ENCODE assay signal across 4 worm cellular contexts in the genomic region with DNA sequence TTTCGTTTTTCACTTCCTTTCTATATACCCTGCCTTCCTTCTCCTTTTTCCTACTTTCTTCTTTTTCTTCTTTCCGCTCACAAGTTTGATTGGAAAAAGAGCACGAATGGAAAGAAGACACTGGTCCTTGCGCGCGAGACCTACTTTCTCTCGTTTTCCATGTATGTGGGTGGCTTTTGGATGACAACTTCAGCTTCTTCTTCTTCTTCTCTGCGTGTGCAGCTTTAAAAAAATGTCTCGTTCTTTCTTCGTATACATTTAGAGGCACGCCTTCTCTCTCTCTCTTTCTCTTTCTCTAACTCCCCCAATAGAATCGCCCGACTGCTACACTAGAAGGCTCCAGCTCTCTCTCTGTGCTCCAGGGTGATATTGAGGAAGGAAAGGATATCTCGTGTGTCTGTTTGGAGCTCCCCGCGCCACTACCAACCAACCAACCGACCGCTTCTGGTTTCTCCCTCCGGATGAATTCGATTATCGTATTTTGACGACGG.
TF ChIP-seq lines count a peak whose summit lies in the region.

No protein-coding gene starts in this region.

TF ChIP-seq in whole organism, L1 larva, 84 proteins besides CTCF, POLR2A, EP300 and RAD21 (continued from another document):
- no peak for TF ChIP-seq Y116A8C.19 (tag; optimal IDR thresholded peaks at IDR 0.05; lab: Kevin White, UChicago; ENCODE audit: borderline replicate concordance)
- peak; percentile 55 for TF ChIP-seq nhr-47 (tag; optimal IDR thresholded peaks at IDR 0.05; lab: Kevin White, UChicago)
- TF ChIP-seq ama-1 (optimal IDR thresholded peaks at IDR 0.05; lab: Kevin White, UChicago), result no peak
- no peak for TF ChIP-seq hlh-17 (GFP tag; optimal IDR thresholded peaks at IDR 0.05; lab: Kevin White, UChicago; ENCODE audit: borderline replicate concordance)
- peak; percentile 21 for TF ChIP-seq snu-23 (GFP tag; optimal IDR thresholded peaks at IDR 0.05; lab: Kevin White, UChicago)
- TF ChIP-seq nhr-85 (tag; lab: Kevin White, UChicago), result no peak
- peak in 1 of 3 experiments; percentile 24 for TF ChIP-seq dpl-1 (GFP tag; optimal IDR thresholded peaks at IDR 0.05; lab: Kevin White, UChicago)
- TF ChIP-seq nhr-71 (tag; optimal IDR thresholded peaks at IDR 0.05; lab: Kevin White, UChicago), result peak; percentile 60
- peak; percentile 90 for TF ChIP-seq lin-14 (GFP tag; optimal IDR thresholded peaks at IDR 0.05; lab: Kevin White, UChicago)
- TF ChIP-seq sptf-1 (tag; optimal IDR thresholded peaks at IDR 0.05; lab: Kevin White, UChicago), result no peak
- no peak for TF ChIP-seq lir-3 (tag; optimal IDR thresholded peaks at IDR 0.05; lab: Kevin White, UChicago; ENCODE audit: poor library complexity)
- TF ChIP-seq lsy-2 (tag; optimal IDR thresholded peaks at IDR 0.05; lab: Kevin White, UChicago), result peak in 1 of 2 experiments; percentile 48
- TF ChIP-seq nhr-19 (GFP tag; conservative IDR thresholded peaks at IDR 0.05; lab: Robert Waterston, UW), result no peak
- peak; percentile 56 for TF ChIP-seq tbx-2 (tag; optimal IDR thresholded peaks at IDR 0.05; lab: Kevin White, UChicago)
- no peak for TF ChIP-seq nhr-20 (tag; optimal IDR thresholded peaks at IDR 0.05; lab: Kevin White, UChicago)
- peak; percentile 85 for TF ChIP-seq fkh-8 (tag; optimal IDR thresholded peaks at IDR 0.05; lab: Kevin White, UChicago)
- TF ChIP-seq unc-86 (tag; optimal IDR thresholded peaks at IDR 0.05; lab: Kevin White, UChicago), result peak; percentile 41
- no peak for TF ChIP-seq ceh-88 (GFP tag; IDR thresholded peaks at IDR 0.05; lab: Robert Waterston, UW)
- TF ChIP-seq efl-1 (optimal IDR thresholded peaks at IDR 0.05; lab: Kevin White, UChicago), result peak; percentile 15 to 18
- TF ChIP-seq efl-1 (GFP tag; optimal IDR thresholded peaks at IDR 0.05 in 1 of 2; lab: Kevin White, UChicago), result peak in 1 of 2 experiments; percentile 86
- no peak for TF ChIP-seq vab-15 (tag; optimal IDR thresholded peaks at IDR 0.05; lab: Kevin White, UChicago)
- TF ChIP-seq hlh-4 (tag; optimal IDR thresholded peaks at IDR 0.05; lab: Kevin White, UChicago), result no peak
- no peak for TF ChIP-seq ztf-11 (tag; optimal IDR thresholded peaks at IDR 0.05; lab: Kevin White, UChicago)
- no peak for TF ChIP-seq egl-27 (tag; optimal IDR thresholded peaks at IDR 0.05; lab: Kevin White, UChicago)
- peak; percentile 10 for TF ChIP-seq lin-13 (GFP tag; optimal IDR thresholded peaks at IDR 0.05; lab: Kevin White, UChicago)
- TF ChIP-seq skn-1 (tag; optimal IDR thresholded peaks at IDR 0.05; lab: Kevin White, UChicago), result no peak
- no peak for TF ChIP-seq ceh-8 (GFP tag; optimal IDR thresholded peaks at IDR 0.05; lab: Kevin White, UChicago)
- TF ChIP-seq nhr-12 (tag; optimal IDR thresholded peaks at IDR 0.05; lab: Kevin White, UChicago), result no peak

TF ChIP-seq in whole organism, L2 larva, 48 proteins besides CTCF, POLR2A, EP300 and RAD21 (continued from another document):
- no peak for TF ChIP-seq gmeb-1 (tag; optimal IDR thresholded peaks at IDR 0.05; lab: Kevin White, UChicago)
- no peak for TF ChIP-seq dmd-4 (tag; optimal IDR thresholded peaks at IDR 0.05; lab: Kevin White, UChicago)
- peak; percentile 4 for TF ChIP-seq egl-27 (tag; optimal IDR thresholded peaks at IDR 0.05; lab: Kevin White, UChicago)
- no peak for TF ChIP-seq aly-2 (tag; optimal IDR thresholded peaks at IDR 0.05; lab: Kevin White, UChicago)
- peak; percentile 58 for TF ChIP-seq crh-2 (tag; optimal IDR thresholded peaks at IDR 0.05; lab: Kevin White, UChicago)
- TF ChIP-seq ztf-4 (tag; optimal IDR thresholded peaks at IDR 0.05; lab: Kevin White, UChicago), result no peak
- TF ChIP-seq unc-39 (tag; optimal IDR thresholded peaks at IDR 0.05; lab: Kevin White, UChicago), result no peak
- TF ChIP-seq snpc-4 (tag; optimal IDR thresholded peaks at IDR 0.05; lab: Kevin White, UChicago), result no peak
- no peak for TF ChIP-seq sma-3 (GFP tag; optimal IDR thresholded peaks at IDR 0.05; lab: Kevin White, UChicago)
- peak; percentile 75 for TF ChIP-seq unc-55 (GFP tag; optimal IDR thresholded peaks at IDR 0.05; lab: Kevin White, UChicago)
- TF ChIP-seq elt-3 (tag; optimal IDR thresholded peaks at IDR 0.05; lab: Kevin White, UChicago), result no peak
- no peak for TF ChIP-seq mbf-1 (tag; optimal IDR thresholded peaks at IDR 0.05; lab: Kevin White, UChicago)
- TF ChIP-seq lin-39 (tag; optimal IDR thresholded peaks at IDR 0.05; lab: Kevin White, UChicago), result no peak
- peak; percentile 2 for TF ChIP-seq lin-11 (tag; optimal IDR thresholded peaks at IDR 0.05; lab: Kevin White, UChicago)
- TF ChIP-seq nhr-21 (tag; optimal IDR thresholded peaks at IDR 0.05; lab: Kevin White, UChicago), result no peak
- no peak for TF ChIP-seq nhr-237 (tag; optimal IDR thresholded peaks at IDR 0.05; lab: Kevin White, UChicago)
- peak; percentile 49 for TF ChIP-seq F13H6.1 (tag; optimal IDR thresholded peaks at IDR 0.05; lab: Kevin White, UChicago)
- no peak for TF ChIP-seq unc-62 (GFP tag; optimal IDR thresholded peaks at IDR 0.05; lab: Kevin White, UChicago)
- TF ChIP-seq zag-1 (tag; optimal IDR thresholded peaks at IDR 0.05; lab: Kevin White, UChicago), result peak; percentile 17
- TF ChIP-seq ZK546.5 (tag; optimal IDR thresholded peaks at IDR 0.05; lab: Kevin White, UChicago), result no peak
- TF ChIP-seq R02D3.7 (tag; optimal IDR thresholded peaks at IDR 0.05; lab: Kevin White, UChicago), result no peak
- peak; percentile 12 for TF ChIP-seq lin-13 (GFP tag; optimal IDR thresholded peaks at IDR 0.05; lab: Kevin White, UChicago)
- TF ChIP-seq mab-5 (tag; optimal IDR thresholded peaks at IDR 0.05; lab: Kevin White, UChicago), result no peak
- peak; percentile 44 for TF ChIP-seq Y55F3AM.14 (GFP tag; optimal IDR thresholded peaks at IDR 0.05; lab: Kevin White, UChicago)
- TF ChIP-seq ceh-16 (tag; optimal IDR thresholded peaks at IDR 0.05; lab: Kevin White, UChicago), result no peak
- no peak for TF ChIP-seq nhr-25 (tag; optimal IDR thresholded peaks at IDR 0.05; lab: Kevin White, UChicago)
- no peak for TF ChIP-seq blmp-1 (tag; optimal IDR thresholded peaks at IDR 0.05; lab: Kevin White, UChicago; ENCODE audit: insufficient read depth)
- TF ChIP-seq ceh-82 (tag; optimal IDR thresholded peaks at IDR 0.05; lab: Kevin White, UChicago), result no peak
- TF ChIP-seq nhr-129 (tag; optimal IDR thresholded peaks at IDR 0.05; lab: Kevin White, UChicago), result peak; percentile 81
- no peak for TF ChIP-seq nhr-10 (tag; optimal IDR thresholded peaks at IDR 0.05; lab: Kevin White, UChicago)
- TF ChIP-seq ztf-11 (tag; optimal IDR thresholded peaks at IDR 0.05; lab: Kevin White, UChicago), result no peak
- no peak for TF ChIP-seq sem-4 (tag; optimal IDR thresholded peaks at IDR 0.05; lab: Kevin White, UChicago)
- TF ChIP-seq nhr-77 (tag; optimal IDR thresholded peaks at IDR 0.05; lab: Kevin White, UChicago), result no peak
- no peak for TF ChIP-seq elt-1 (tag; optimal IDR thresholded peaks at IDR 0.05; lab: Kevin White, UChicago)
- no peak for TF ChIP-seq nhr-12 (tag; optimal IDR thresholded peaks at IDR 0.05; lab: Kevin White, UChicago)
- TF ChIP-seq nhr-11 (tag; optimal IDR thresholded peaks at IDR 0.05; lab: Kevin White, UChicago), result no peak
TF ChIP-seq in whole organism, L2 larva: peak in this region for 12.

TF ChIP-seq in whole organism, L4 larva, 104 proteins besides CTCF, POLR2A, EP300 and RAD21 (continued from another document):
- TF ChIP-seq nhr-25 (tag; optimal IDR thresholded peaks at IDR 0.05; lab: Kevin White, UChicago; ENCODE audit: borderline replicate concordance, insufficient read depth), result no peak
- peak in 1 of 2 experiments; percentile 57 for TF ChIP-seq unc-62 (GFP tag; optimal IDR thresholded peaks at IDR 0.05 in 1 of 2; lab: Kevin White, UChicago)
- no peak for TF ChIP-seq unc-62 (tag; optimal IDR thresholded peaks at IDR 0.05; lab: Kevin White, UChicago)
- peak; percentile 42; the same call in 1 of the 2 replicates for TF ChIP-seq set-16 (GFP tag; IDR thresholded peaks at IDR 0.05; lab: Robert Waterston, UW)
- peak; percentile 61 for TF ChIP-seq mep-1 (tag; optimal IDR thresholded peaks at IDR 0.05; lab: Kevin White, UChicago)
- peak; percentile 14 for TF ChIP-seq ces-1 (GFP tag; optimal IDR thresholded peaks at IDR 0.05; lab: Kevin White, UChicago)
- TF ChIP-seq lsy-2 (tag; optimal IDR thresholded peaks at IDR 0.05; lab: Kevin White, UChicago), result peak; percentile 30 to 57
- TF ChIP-seq F37D6.2 (tag; optimal IDR thresholded peaks at IDR 0.05; lab: Kevin White, UChicago), result peak; percentile 11
- no peak for TF ChIP-seq gei-8 (GFP tag; optimal IDR thresholded peaks at IDR 0.05; lab: Kevin White, UChicago)
- no peak for TF ChIP-seq sdz-12 (GFP tag; optimal IDR thresholded peaks at IDR 0.05; lab: Kevin White, UChicago)
- peak; percentile 32 for TF ChIP-seq mes-2 (tag; optimal IDR thresholded peaks at IDR 0.05; lab: Kevin White, UChicago; ENCODE audit: poor library complexity, severe bottlenecking)
- TF ChIP-seq nhr-111 (GFP tag; optimal IDR thresholded peaks at IDR 0.05; lab: Kevin White, UChicago), result no peak
- peak in 1 of 2 experiments; percentile 29 for TF ChIP-seq hif-1 (tag; optimal IDR thresholded peaks at IDR 0.05; lab: Kevin White, UChicago)
- 0 out of 2 replicates have a peak, but pooled peaks have one; percentile 33 for TF ChIP-seq ctbp-1 (GFP tag; IDR thresholded peaks at IDR 0.05; lab: Robert Waterston, UW)
- no peak for TF ChIP-seq vab-7 (GFP tag; IDR thresholded peaks at IDR 0.05; lab: Robert Waterston, UW)
TF ChIP-seq in whole organism, L4 larva: peak in this region for 14.

TF ChIP-seq in whole organism, late embryonic, 69 proteins besides CTCF, POLR2A, EP300 and RAD21 (continued from another document):
- TF ChIP-seq unc-3 (GFP tag; conservative IDR thresholded peaks at IDR 0.05; lab: Robert Waterston, UW), result no peak
- TF ChIP-seq unc-3 (tag; optimal IDR thresholded peaks at IDR 0.05; lab: Kevin White, UChicago), result no peak
- no peak for TF ChIP-seq ceh-45 (GFP tag; IDR thresholded peaks at IDR 0.05; lab: Robert Waterston, UW)
- no peak for TF ChIP-seq hlh-30 (tag; optimal IDR thresholded peaks at IDR 0.05; lab: Kevin White, UChicago; ENCODE audit: insufficient read depth)
- TF ChIP-seq K02D7.2 (tag; optimal IDR thresholded peaks at IDR 0.05; lab: Kevin White, UChicago), result no peak
- peak; percentile 20 for TF ChIP-seq ceh-18 (tag; optimal IDR thresholded peaks at IDR 0.05; lab: Kevin White, UChicago)
- TF ChIP-seq nfya-1 (tag; optimal IDR thresholded peaks at IDR 0.05; lab: Kevin White, UChicago), result peak; percentile 33
- TF ChIP-seq dmd-4 (tag; optimal IDR thresholded peaks at IDR 0.05; lab: Kevin White, UChicago; ENCODE audit: borderline replicate concordance), result no peak
- no peak for TF ChIP-seq lim-6 (tag; optimal IDR thresholded peaks at IDR 0.05; lab: Kevin White, UChicago)
- no peak for TF ChIP-seq nhr-232 (tag; optimal IDR thresholded peaks at IDR 0.05; lab: Kevin White, UChicago)
- TF ChIP-seq zip-5 (tag; optimal IDR thresholded peaks at IDR 0.05; lab: Kevin White, UChicago), result no peak
- no peak for TF ChIP-seq pqm-1 (tag; optimal IDR thresholded peaks at IDR 0.05; lab: Kevin White, UChicago)
- TF ChIP-seq sdc-2 (tag; optimal IDR thresholded peaks at IDR 0.05; lab: Kevin White, UChicago), result no peak
- no peak for TF ChIP-seq che-1 (tag; optimal IDR thresholded peaks at IDR 0.05; lab: Kevin White, UChicago)
